Fruit fly (Drosophila melanogaster) whole organism, embryonic: Measurements from ENCODE around the gene rumi.

Experiments used
- CG10543 ChIP-seq: fragments of 200-800 bp; sonication (Bioruptor generic); optimal IDR thresholded peaks from 3 replicates; lab custom pipeline; 2017; ENCODE audit warnings: missing biosample characterization, mild to moderate bottlenecking, missing genetic modification characterization, moderate library complexity
- CG11504 ChIP-seq: fragments of 200-800 bp; sonication (Bioruptor generic); optimal IDR thresholded peaks from 3 replicates; lab custom pipeline; 2019; ENCODE audit warnings: missing biosample characterization, mild to moderate bottlenecking, missing genetic modification characterization, moderate library complexity
- CG12071 ChIP-seq: fragments of 200-800 bp; sonication (Bioruptor generic); optimal IDR thresholded peaks from 3 replicates; lab custom pipeline; 2018; ENCODE audit warnings: missing biosample characterization, mild to moderate bottlenecking, missing genetic modification characterization
- CG12391 ChIP-seq: fragments of 200-800 bp; sonication (Bioruptor generic); optimal IDR thresholded peaks from 3 replicates; lab custom pipeline; 2018; ENCODE audit warnings: missing biosample characterization, mild to moderate bottlenecking, missing genetic modification characterization, moderate library complexity
- CG12769 ChIP-seq: fragments of 200-800 bp; sonication (Bioruptor generic); optimal IDR thresholded peaks from 2 replicates; lab custom pipeline; 2019; ENCODE audit warnings: missing biosample characterization, mild to moderate bottlenecking, missing genetic modification characterization, moderate library complexity
- CG13296 ChIP-seq: fragments of 200-800 bp; sonication (Bioruptor generic); optimal IDR thresholded peaks from 3 replicates; lab custom pipeline; 2018; ENCODE audit warnings: missing biosample characterization, mild to moderate bottlenecking, missing genetic modification characterization
- CG15696 ChIP-seq: fragments of 200-800 bp; sonication (Bioruptor generic); optimal IDR thresholded peaks from 2 replicates; lab custom pipeline; 2019; ENCODE audit warnings: missing biosample characterization, mild to moderate bottlenecking, missing genetic modification characterization, moderate library complexity
- CG17359 ChIP-seq: fragments of 200-800 bp; sonication (Bioruptor generic); optimal IDR thresholded peaks from 3 replicates; lab custom pipeline; 2018; ENCODE audit warnings: missing biosample characterization, mild to moderate bottlenecking, missing genetic modification characterization, moderate library complexity
- CG18764 ChIP-seq: fragments of 200-800 bp; sonication (Bioruptor generic); optimal IDR thresholded peaks from 3 replicates; lab custom pipeline; 2016; ENCODE audit warnings: missing biosample characterization, missing genetic modification characterization
- CG2120 ChIP-seq: fragments of 200-800 bp; sonication (Bioruptor generic); optimal IDR thresholded peaks from 3 replicates; lab custom pipeline; 2016; ENCODE audit warnings: missing biosample characterization, missing genetic modification characterization
- CG32772 ChIP-seq: fragments of 200-800 bp; sonication (Bioruptor generic); IDR thresholded peaks from 2 replicates; pipeline ENCODE4 v1.3.6; 2022; ENCODE audit warnings: missing biosample characterization, missing genetic modification characterization
- CG33213 ChIP-seq: fragments of 200-800 bp; sonication (Bioruptor generic); optimal IDR thresholded peaks from 3 replicates; lab custom pipeline; 2016; ENCODE audit warnings: missing biosample characterization, missing genetic modification characterization
- CG6272 ChIP-seq: fragments of 200-800 bp; sonication (Bioruptor generic); IDR thresholded peaks from 2 replicates; pipeline ENCODE4 v1.3.6; 2022; ENCODE audit warnings: missing biosample characterization, missing genetic modification characterization
- CG6765 ChIP-seq: fragments of 200-800 bp; sonication (Bioruptor generic); optimal IDR thresholded peaks from 3 replicates; lab custom pipeline; 2017; ENCODE audit warnings: missing biosample characterization, mild to moderate bottlenecking, missing genetic modification characterization
- CG8290 ChIP-seq, 3 experiments: fragments of 200-800 bp; sonication (Bioruptor generic); optimal IDR thresholded peaks; 2 replicates each; lab custom pipeline; 2016 to 2019; ENCODE audit warnings: missing biosample characterization in 3 of 3, missing genetic modification characterization in 3 of 3, mild to moderate bottlenecking in 2 of 3, moderate library complexity in 1 of 3
- D19A ChIP-seq: fragments of 200-800 bp; optimal IDR thresholded peaks from 3 replicates; lab custom pipeline; 2019; ENCODE audit warnings: missing biosample characterization, mild to moderate bottlenecking, missing genetic modification characterization, moderate library complexity
- E2f1 ChIP-seq: fragments of 200-800 bp; sonication (Bioruptor generic); IDR thresholded peaks from 2 replicates; pipeline ENCODE4 v1.3.6; 2022; ENCODE audit warnings: missing biosample characterization, missing genetic modification characterization
- Eip74EF ChIP-seq, 2 experiments: fragments of 200-800 bp in 1 of 2; fragments of >200 bp in 1 of 2; sonication (Bioruptor generic) in 1 of 2; optimal IDR thresholded peaks; 2 replicates each; lab custom pipeline; 2017 to 2019; ENCODE audit warnings: missing biosample characterization in 2 of 2, missing genetic modification characterization in 2 of 2, mild to moderate bottlenecking in 1 of 2, moderate library complexity in 1 of 2
- GATAe ChIP-seq: fragments of 200-800 bp; sonication (Bioruptor generic); conservative IDR thresholded peaks from 2 replicates; pipeline ENCODE4 v1.3.6; 2022; ENCODE audit warnings: missing biosample characterization, missing genetic modification characterization
- H2.0 ChIP-seq: fragments of 200-800 bp; sonication (Bioruptor generic); IDR thresholded peaks from 2 replicates; pipeline ENCODE4 v1.3.6; 2022; ENCODE audit warnings: missing biosample characterization, missing genetic modification characterization
- Hr51 ChIP-seq, 2 experiments: fragments of 200-800 bp; sonication (Bioruptor generic); optimal IDR thresholded peaks; 2 replicates in 1 of 2; 3 replicates in 1 of 2; lab custom pipeline; 2016 to 2018; ENCODE audit warnings: missing biosample characterization in 2 of 2, missing genetic modification characterization in 2 of 2, mild to moderate bottlenecking in 1 of 2, moderate library complexity in 1 of 2
- Neu2 ChIP-seq: fragments of 200-800 bp; sonication (Bioruptor generic); optimal IDR thresholded peaks from 3 replicates; lab custom pipeline; 2016; ENCODE audit warnings: missing biosample characterization, missing genetic modification characterization, borderline replicate concordance
- Nf-YA ChIP-seq: fragments of 200-800 bp; sonication (Bioruptor generic); IDR thresholded peaks from 2 replicates; pipeline ENCODE4 v1.3.6; 2022; ENCODE audit warnings: missing biosample characterization, missing genetic modification characterization
- Nf-YB ChIP-seq: fragments of 200-800 bp; sonication (Bioruptor generic); optimal IDR thresholded peaks from 3 replicates; lab custom pipeline; 2019; ENCODE audit warnings: missing biosample characterization, mild to moderate bottlenecking, missing genetic modification characterization, moderate library complexity
- TFAM ChIP-seq: fragments of 200-800 bp; sonication (Bioruptor generic); optimal IDR thresholded peaks from 2 replicates; lab custom pipeline; 2017; ENCODE audit warnings: missing biosample characterization, missing genetic modification characterization, inconsistent platforms
- Trl ChIP-seq, 3 experiments: fragments of >200 bp in 2 of 3; fragments of 200-800 bp in 1 of 3; sonication (Bioruptor generic) in 1 of 3; optimal IDR thresholded peaks; 2 replicates in 1 of 3; 3 replicates in 2 of 3; lab custom pipeline; 2016 to 2017; ENCODE audit warnings: missing biosample characterization in 1 of 3, missing genetic modification characterization in 1 of 3
- Usf ChIP-seq: fragments of 200-800 bp; sonication (Bioruptor generic); optimal IDR thresholded peaks from 2 replicates; lab custom pipeline; 2017; ENCODE audit warnings: missing genotype, missing biosample characterization, missing genetic modification characterization
- bowl ChIP-seq: fragments of 200-800 bp; sonication (Bioruptor generic); IDR thresholded peaks from 2 replicates; pipeline ENCODE4 v1.3.6; 2022; ENCODE audit warnings: missing biosample characterization, missing genetic modification characterization
- chm ChIP-seq: fragments of 200-800 bp; sonication (Bioruptor generic); IDR thresholded peaks from 2 replicates; pipeline ENCODE4 v1.3.6; 2022; ENCODE audit warnings: missing biosample characterization, missing genetic modification characterization
- corto ChIP-seq: fragments of 200-800 bp; sonication (Bioruptor generic); optimal IDR thresholded peaks from 2 replicates; lab custom pipeline; 2016; ENCODE audit warnings: missing biosample characterization, mild to moderate bottlenecking, missing genetic modification characterization, moderate library complexity
- croc ChIP-seq: fragments of 200-800 bp; sonication (Bioruptor generic); conservative IDR thresholded peaks from 3 replicates; pipeline ENCODE4 v1.3.6; 2022; ENCODE audit warnings: missing biosample characterization, missing genetic modification characterization
- cwo ChIP-seq: fragments of 200-800 bp; sonication (Bioruptor generic); optimal IDR thresholded peaks from 3 replicates; lab custom pipeline; 2017; ENCODE audit warnings: missing biosample characterization, missing genetic modification characterization, mild to moderate bottlenecking, moderate library complexity, missing genetic modification reagents
- dimm ChIP-seq: fragments of 200-800 bp; sonication (Bioruptor generic); IDR thresholded peaks from 2 replicates; pipeline ENCODE4 v1.3.6; 2022; ENCODE audit warnings: missing biosample characterization, missing genetic modification characterization
- eyg ChIP-seq: fragments of 200-800 bp; sonication (Bioruptor generic); optimal IDR thresholded peaks from 3 replicates; lab custom pipeline; 2016; ENCODE audit warnings: missing biosample characterization, missing genetic modification characterization
- fd64A ChIP-seq: fragments of 200-800 bp; sonication (Bioruptor generic); optimal IDR thresholded peaks from 3 replicates; lab custom pipeline; 2018; ENCODE audit warnings: missing biosample characterization, mild to moderate bottlenecking, missing genetic modification characterization
- fd96Cb ChIP-seq: fragments of 200-800 bp; sonication (Bioruptor generic); optimal IDR thresholded peaks from 2 replicates; lab custom pipeline; 2018; ENCODE audit warnings: missing biosample characterization, mild to moderate bottlenecking, missing genetic modification characterization, moderate library complexity
- grau ChIP-seq: fragments of 200-800 bp; optimal IDR thresholded peaks from 3 replicates; lab custom pipeline; 2019; ENCODE audit warnings: missing biosample characterization, mild to moderate bottlenecking, missing genetic modification characterization, moderate library complexity
- grn ChIP-seq: fragments of 200-800 bp; sonication (Bioruptor generic); optimal IDR thresholded peaks from 3 replicates; lab custom pipeline; 2017; ENCODE audit warnings: missing biosample characterization, missing genetic modification characterization
- hb ChIP-seq: fragments of 200-800 bp; sonication (Bioruptor generic); IDR thresholded peaks from 3 replicates; pipeline ENCODE4 v1.3.6; 2022; ENCODE audit warnings: missing biosample characterization, missing genetic modification characterization; ENCODE audit not compliant: partially characterized antibody
- klu ChIP-seq: fragments of 200-800 bp; sonication (Bioruptor generic); IDR thresholded peaks from 2 replicates; pipeline ENCODE4 v1.3.6; 2022; ENCODE audit warnings: missing biosample characterization, missing genetic modification characterization
- odd ChIP-seq: fragments of 200-800 bp; sonication (Bioruptor generic); optimal IDR thresholded peaks from 2 replicates; lab custom pipeline; 2017; ENCODE audit warnings: missing biosample characterization, mild to moderate bottlenecking, missing genetic modification characterization
- p53 ChIP-seq: fragments of 200-800 bp; sonication (Bioruptor generic); optimal IDR thresholded peaks from 2 replicates; lab custom pipeline; 2016; ENCODE audit warnings: missing biosample characterization, missing genetic modification characterization
- pan ChIP-seq, 4 experiments: fragments of >200 bp in 3 of 4; fragments of 200-800 bp in 1 of 4; sonication (Bioruptor generic) in 1 of 4; optimal IDR thresholded peaks in 3 of 4; IDR thresholded peaks in 1 of 4; 2 replicates each; pipeline versions ENCODE4 v1.3.6 to Lab custom; 2017 to 2022; ENCODE audit warnings: missing biosample characterization in 2 of 4, missing genetic modification characterization in 2 of 4, mixed read lengths in 1 of 4
- tin ChIP-seq: fragments of 200-800 bp; sonication (Bioruptor generic); optimal IDR thresholded peaks from 3 replicates; lab custom pipeline; 2016; ENCODE audit warnings: missing biosample characterization, missing genetic modification characterization
- trh ChIP-seq: fragments of 200-800 bp; sonication (Bioruptor generic); optimal IDR thresholded peaks from 2 replicates; lab custom pipeline; 2016; ENCODE audit warnings: missing biosample characterization, missing genetic modification characterization
- ttk ChIP-seq: fragments of 200-800 bp; sonication (Bioruptor generic); IDR thresholded peaks from 2 replicates; pipeline ENCODE4 v2.1.2; 2022; ENCODE audit warnings: missing biosample characterization, missing genetic modification characterization
- twi ChIP-seq: fragments of 200-800 bp; optimal IDR thresholded peaks from 2 replicates; lab custom pipeline; 2019; ENCODE audit warnings: missing biosample characterization, mild to moderate bottlenecking, missing genetic modification characterization, moderate library complexity
- unpg ChIP-seq: fragments of 200-800 bp; sonication (Bioruptor generic); optimal IDR thresholded peaks from 3 replicates; lab custom pipeline; 2018; ENCODE audit warnings: missing biosample characterization, mild to moderate bottlenecking, missing genetic modification characterization, moderate library complexity

rumi gene

dm6 chr3R:22750534-22750947 lies at the start of gene rumi, which contains the start of the genes CG7029 and Usp12-46 (continued):
- TF ChIP-seq CG6272 (GFP tag; lab: Robert Waterston, UW) (peak; percentile 76), CG18764 (GFP tag; lab: Kevin White, UChicago) (peak; percentile 68), CG33213 (GFP tag; lab: Kevin White, UChicago) (peak; percentile 90), twi (peak; percentile 80), ttk (GFP tag; lab: Robert Waterston, UW) (peak; percentile 76), CG10543 (GFP tag; lab: Kevin White, UChicago) (peak; percentile 77), Nf-YA (GFP tag; lab: Robert Waterston, UW) (peak; percentile 74), CG2120 (GFP tag; lab: Kevin White, UChicago) (peak; percentile 93), E2f1 (GFP tag; lab: Robert Waterston, UW) (peak; percentile 77), H2.0 (GFP tag; lab: Robert Waterston, UW) (peak; percentile 83), chm (GFP tag; lab: Robert Waterston, UW) (peak; percentile 79; the same call in 1 of the 2 replicates), trh (GFP tag; lab: Kevin White, UChicago) (peak; percentile 43), CG8290 (GFP tag; optimal IDR thresholded peaks at IDR 0.05; lab: Kevin White, UChicago) (peak; percentile 83), CG8290 (tag; optimal IDR thresholded peaks at IDR 0.05; lab: Kevin White, UChicago) (peak in 1 of 2 experiments; percentile 86), hb (GFP tag; lab: Robert Waterston, UW) (peak; percentile 64; the same call in 1 of the 3 replicates), klu (GFP tag; lab: Robert Waterston, UW) (peak; percentile 63), CG17359 (peak; percentile 84), CG15696 (tag; lab: Kevin White, UChicago) (peak; percentile 87), Usf (GFP tag; lab: Kevin White, UChicago) (peak; percentile 70), CG12071 (GFP tag; lab: Kevin White, UChicago) (peak; percentile 59), grn (GFP tag; lab: Kevin White, UChicago) (peak; percentile 34), unpg (GFP tag; lab: Kevin White, UChicago) (peak; percentile 89), fd64A (GFP tag; lab: Kevin White, UChicago) (no peak), p53 (GFP tag; lab: Kevin White, UChicago) (peak; percentile 86), Trl (optimal IDR thresholded peaks at IDR 0.05; lab: Kevin White, UChicago) (peak in 1 of 2 experiments; percentile 1), Trl (GFP tag; optimal IDR thresholded peaks at IDR 0.05; lab: Kevin White, UChicago) (peak; percentile 92), tin (GFP tag; lab: Kevin White, UChicago) (peak; percentile 87), CG12769 (no peak), CG32772 (GFP tag; lab: Robert Waterston, UW) (peak; percentile 83), CG6765 (GFP tag; lab: Kevin White, UChicago) (peak; percentile 63), dimm (GFP tag; lab: Robert Waterston, UW) (no peak), CG12391 (tag; lab: Kevin White, UChicago) (peak; percentile 92), Hr51 (GFP tag; optimal IDR thresholded peaks at IDR 0.05; lab: Kevin White, UChicago) (peak; percentile 86 to 90), corto (no peak), D19A (no peak), cwo (peak; percentile 57), fd96Cb (tag; lab: Kevin White, UChicago) (peak; percentile 82), eyg (GFP tag; lab: Kevin White, UChicago) (peak; percentile 58), odd (no peak), bowl (GFP tag; lab: Robert Waterston, UW) (peak; percentile 66; the same call in 1 of the 2 replicates), croc (GFP tag; lab: Robert Waterston, UW) (peak; percentile 60), CG11504 (tag; lab: Kevin White, UChicago) (peak; percentile 87), grau (tag; lab: Kevin White, UChicago) (peak; percentile 87), Neu2 (peak; percentile 79), TFAM (GFP tag; lab: Kevin White, UChicago) (peak; percentile 49), Eip74EF (GFP tag; optimal IDR thresholded peaks at IDR 0.05; lab: Kevin White, UChicago) (peak in 1 of 2 experiments; percentile 58), Nf-YB (GFP tag; lab: Kevin White, UChicago) (peak; percentile 57), pan (optimal IDR thresholded peaks at IDR 0.05; lab: Kevin White, UChicago) (no peak), pan (GFP tag; optimal IDR thresholded peaks at IDR 0.05 in 1 of 2, IDR thresholded peaks at IDR 0.05 in 1 of 2) (peak in 1 of 2 experiments; percentile 88), GATAe (GFP tag; lab: Robert Waterston, UW) (peak; percentile 28; the same call in 1 of the 2 replicates), CG13296 (peak; percentile 73)
